Fruit fly (Drosophila melanogaster): ENCODE data around the gene CG34367.

The CG34367 gene

dm6 chr2L:10314327-10315210, 39.1 kb downstream of the CG34367 start, which contains the start of the genes Usp14 and CG4972 (continued):
- TF ChIP-seq gsb (GFP tag; IDR thresholded peaks at IDR 0.05), result no peak
- TF ChIP-seq CG13775 (GFP tag; optimal IDR thresholded peaks at IDR 0.05), result peak; percentile 8
- TF ChIP-seq insv (GFP tag; optimal IDR thresholded peaks at IDR 0.05), result no peak
- peak; percentile 77; the same call in 2 of the 3 replicates for TF ChIP-seq CG17361 (GFP tag; IDR thresholded peaks at IDR 0.05)
- no peak for TF ChIP-seq Drgx (GFP tag; IDR thresholded peaks at IDR 0.05)
- TF ChIP-seq CG4820 (GFP tag; optimal IDR thresholded peaks at IDR 0.05), result no peak
- peak; percentile 11 for TF ChIP-seq tio (GFP tag; optimal IDR thresholded peaks at IDR 0.05)
- TF ChIP-seq CG10462 (GFP tag; optimal IDR thresholded peaks at IDR 0.05), result no peak
- no peak for TF ChIP-seq CG11560 (tag; IDR thresholded peaks at IDR 0.05)
- TF ChIP-seq CG13287 (GFP tag; IDR thresholded peaks at IDR 0.05; ENCODE audit: partially characterized antibody), result peak; percentile 23; the same call in 1 of the 2 replicates
- TF ChIP-seq CG3847 (GFP tag; IDR thresholded peaks at IDR 0.05), result no peak
- peak; percentile 72 for TF ChIP-seq row (GFP tag; IDR thresholded peaks at IDR 0.05)
- no peak for TF ChIP-seq CG7786 (GFP tag; optimal IDR thresholded peaks at IDR 0.05)
- no peak for TF ChIP-seq dysf (GFP tag; IDR thresholded peaks at IDR 0.05)
- TF ChIP-seq CG15601 (tag; optimal IDR thresholded peaks at IDR 0.05), result peak; percentile 11
- no peak for TF ChIP-seq CG6254 (GFP tag; optimal IDR thresholded peaks at IDR 0.05)
- TF ChIP-seq CG5245 (GFP tag; optimal IDR thresholded peaks at IDR 0.05), result no peak
- no peak for TF ChIP-seq Poxn (GFP tag; IDR thresholded peaks at IDR 0.05)
- no peak for TF ChIP-seq hbn (GFP tag; IDR thresholded peaks at IDR 0.05; ENCODE audit: partially characterized antibody)
- TF ChIP-seq CG17829 (tag; optimal IDR thresholded peaks at IDR 0.05), result peak; percentile 19
- no peak for TF ChIP-seq CrebB (tag; optimal IDR thresholded peaks at IDR 0.05)
- no peak for TF ChIP-seq CG32772 (GFP tag; IDR thresholded peaks at IDR 0.05)
- TF ChIP-seq CG6813 (GFP tag; optimal IDR thresholded peaks at IDR 0.05), result no peak
- TF ChIP-seq slou (GFP tag; optimal IDR thresholded peaks at IDR 0.05), result no peak
- TF ChIP-seq Adf1 (GFP tag; IDR thresholded peaks at IDR 0.05), result no peak
- no peak for TF ChIP-seq fd102C (GFP tag; optimal IDR thresholded peaks at IDR 0.05)
- TF ChIP-seq CG11085 (GFP tag; IDR thresholded peaks at IDR 0.05), result no peak
- TF ChIP-seq Gug (GFP tag; IDR thresholded peaks at IDR 0.05), result no peak; the same call in 3 of the 4 replicates
- TF ChIP-seq CG11456 (GFP tag; IDR thresholded peaks at IDR 0.05), result no peak
- peak; percentile 39 for TF ChIP-seq dmrt11E (tag; optimal IDR thresholded peaks at IDR 0.05)
- TF ChIP-seq Ets65A (GFP tag), result peak; percentile 25
- no peak for TF ChIP-seq Lpt (GFP tag; optimal IDR thresholded peaks at IDR 0.05)
- no peak for TF ChIP-seq schlank (tag; optimal IDR thresholded peaks at IDR 0.05)
- TF ChIP-seq lilli (GFP tag; optimal IDR thresholded peaks at IDR 0.05), result no peak
- no peak for TF ChIP-seq CG13296 (GFP tag; optimal IDR thresholded peaks at IDR 0.05)
- peak; percentile 41 for TF ChIP-seq Myb (GFP tag; optimal IDR thresholded peaks at IDR 0.05)
- TF ChIP-seq ci (GFP tag; IDR thresholded peaks at IDR 0.05), result no peak
- no peak for TF ChIP-seq CG10147 (GFP tag; optimal IDR thresholded peaks at IDR 0.05)
- TF ChIP-seq HLH3B (GFP tag; IDR thresholded peaks at IDR 0.05), result no peak
- TF ChIP-seq CG11723 (GFP tag; optimal IDR thresholded peaks at IDR 0.05), result peak; percentile 80
- no peak for TF ChIP-seq CG43689 (GFP tag; IDR thresholded peaks at IDR 0.05)
- TF ChIP-seq hb (GFP tag; IDR thresholded peaks at IDR 0.05; ENCODE audit: partially characterized antibody), result no peak
- TF ChIP-seq bsh (GFP tag; optimal IDR thresholded peaks at IDR 0.05), result no peak
- no peak for TF ChIP-seq CG13624 (GFP tag; optimal IDR thresholded peaks at IDR 0.05)
- TF ChIP-seq trem (tag; optimal IDR thresholded peaks at IDR 0.05), result peak; percentile 32
- no peak for TF ChIP-seq ro (GFP tag; IDR thresholded peaks at IDR 0.05)
- no peak for TF ChIP-seq pan (optimal IDR thresholded peaks at IDR 0.05)
- TF ChIP-seq pan (GFP tag; optimal IDR thresholded peaks at IDR 0.05 in 1 of 2, IDR thresholded peaks at IDR 0.05 in 1 of 2), result no peak
- TF ChIP-seq CG17186 (GFP tag; optimal IDR thresholded peaks at IDR 0.05), result no peak
- TF ChIP-seq CG1529 (GFP tag; optimal IDR thresholded peaks at IDR 0.05), result no peak

Data from whole organism, embryonic.